Fruit fly (Drosophila melanogaster) whole organism, embryonic: ENCODE data around the gene CG13928.
A peak's percentile ranks its signal among the peaks of the same experiment; 100 is the strongest.

Source experiments
- Aef1 ChIP-seq: fragments of 200-800 bp; sonication (Bioruptor generic); IDR thresholded peaks from 3 replicates; pipeline ENCODE4 v1.3.6; 2022; ENCODE audit warnings: missing biosample characterization, missing genetic modification characterization
- CG11696 ChIP-seq: fragments of 200-800 bp; sonication (Bioruptor generic); IDR thresholded peaks from 2 replicates; pipeline ENCODE4 v1.3.6; 2022; ENCODE audit warnings: missing biosample characterization, missing genetic modification characterization
- CG12219 ChIP-seq: fragments of 200-800 bp; sonication (Bioruptor generic); optimal IDR thresholded peaks from 3 replicates; lab custom pipeline; 2018; ENCODE audit warnings: missing biosample characterization, mild to moderate bottlenecking, missing genetic modification characterization
- CG1233 ChIP-seq: fragments of 200-800 bp; sonication (Bioruptor generic); optimal IDR thresholded peaks from 4 replicates; lab custom pipeline; 2018; ENCODE audit warnings: missing biosample characterization, mild to moderate bottlenecking, missing genetic modification characterization
- CG13624 ChIP-seq: fragments of 200-800 bp; sonication (Bioruptor generic); optimal IDR thresholded peaks from 2 replicates; lab custom pipeline; 2016; ENCODE audit warnings: missing biosample characterization, missing genetic modification characterization
- CG13894 ChIP-seq: fragments of 200-800 bp; sonication (Bioruptor generic); optimal IDR thresholded peaks from 3 replicates; lab custom pipeline; 2018; ENCODE audit warnings: missing biosample characterization, mild to moderate bottlenecking, missing genetic modification characterization, moderate library complexity
- CG14441 ChIP-seq: fragments of 200-800 bp; sonication (Bioruptor generic); IDR thresholded peaks from 2 replicates; pipeline ENCODE4 v1.3.6; 2022; ENCODE audit warnings: missing biosample characterization, missing genetic modification characterization
- CG15269 ChIP-seq: fragments of 200-800 bp; sonication (Bioruptor generic); optimal IDR thresholded peaks from 2 replicates; lab custom pipeline; 2018; ENCODE audit warnings: missing biosample characterization, mild to moderate bottlenecking, missing genetic modification characterization, moderate library complexity
- CG16863 ChIP-seq: fragments of 200-800 bp; sonication (Bioruptor generic); optimal IDR thresholded peaks from 3 replicates; lab custom pipeline; 2016; ENCODE audit warnings: missing biosample characterization, missing genetic modification characterization
- CG2120 ChIP-seq: fragments of 200-800 bp; sonication (Bioruptor generic); optimal IDR thresholded peaks from 3 replicates; lab custom pipeline; 2016; ENCODE audit warnings: missing biosample characterization, missing genetic modification characterization
- CG3407 ChIP-seq: fragments of 200-800 bp; sonication (Bioruptor generic); optimal IDR thresholded peaks from 2 replicates; lab custom pipeline; 2018; ENCODE audit warnings: missing biosample characterization, mild to moderate bottlenecking, missing genetic modification characterization
- CG42726 ChIP-seq: fragments of 200-800 bp; sonication (Bioruptor generic); IDR thresholded peaks from 2 replicates; pipeline ENCODE4 v1.3.6; 2022; ENCODE audit warnings: missing biosample characterization, missing genetic modification characterization; ENCODE audit not compliant: partially characterized antibody
- CG4282 ChIP-seq: fragments of 200-800 bp; sonication (Bioruptor generic); optimal IDR thresholded peaks from 2 replicates; lab custom pipeline; 2016; ENCODE audit warnings: missing biosample characterization, missing genetic modification characterization
- CG4730 ChIP-seq: fragments of 200-800 bp; sonication (Bioruptor generic); IDR thresholded peaks from 2 replicates; pipeline ENCODE4 v1.3.6; 2022; ENCODE audit warnings: missing biosample characterization, missing genetic modification characterization
- CG7786 ChIP-seq: fragments of 200-800 bp; sonication (Bioruptor generic); optimal IDR thresholded peaks from 2 replicates; lab custom pipeline; 2016; ENCODE audit warnings: missing biosample characterization, missing genetic modification characterization
- CG7839 ChIP-seq: fragments of 200-800 bp; sonication (Bioruptor generic); optimal IDR thresholded peaks from 3 replicates; lab custom pipeline; 2018; ENCODE audit warnings: missing biosample characterization, mild to moderate bottlenecking, missing genetic modification characterization, moderate library complexity
- CG8765 ChIP-seq: fragments of 200-800 bp; sonication (Bioruptor generic); IDR thresholded peaks from 2 replicates; pipeline ENCODE4 v1.3.6; 2022; ENCODE audit warnings: missing biosample characterization, missing genetic modification characterization
- CG9609 ChIP-seq: fragments of 200-800 bp; sonication (Bioruptor generic); optimal IDR thresholded peaks from 3 replicates; lab custom pipeline; 2016; ENCODE audit warnings: missing biosample characterization, missing genetic modification characterization
- Camta ChIP-seq: fragments of 200-800 bp; sonication (Bioruptor generic); optimal IDR thresholded peaks from 2 replicates; lab custom pipeline; 2016; ENCODE audit warnings: missing biosample characterization, missing genetic modification characterization
- Doc2 ChIP-seq: fragments of 200-800 bp; sonication (Bioruptor generic); IDR thresholded peaks from 2 replicates; pipeline ENCODE4 v1.3.6; 2022; ENCODE audit warnings: missing biosample characterization, missing genetic modification characterization
- Elba2 ChIP-seq: fragments of 200-800 bp; sonication (Bioruptor generic); optimal IDR thresholded peaks from 3 replicates; lab custom pipeline; 2016; ENCODE audit warnings: missing biosample characterization, missing genetic modification characterization
- HLHmδ ChIP-seq: fragments of 200-800 bp; sonication (Bioruptor generic); optimal IDR thresholded peaks from 2 replicates; lab custom pipeline; 2018; ENCODE audit warnings: missing biosample characterization, mild to moderate bottlenecking, missing genetic modification characterization, moderate library complexity
- Hsf ChIP-seq: fragments of 200-800 bp; sonication (Bioruptor generic); optimal IDR thresholded peaks from 3 replicates; lab custom pipeline; 2016; ENCODE audit warnings: missing biosample characterization, missing genetic modification characterization
- PHDP ChIP-seq: fragments of 200-800 bp; sonication (Bioruptor generic); optimal IDR thresholded peaks from 3 replicates; lab custom pipeline; 2018; ENCODE audit warnings: missing biosample characterization, mild to moderate bottlenecking, missing genetic modification characterization, moderate library complexity
- Ravus ChIP-seq: fragments of 200-800 bp; sonication (Bioruptor generic); IDR thresholded peaks from 2 replicates; pipeline ENCODE4 v1.3.6; 2022; ENCODE audit warnings: missing biosample characterization, missing genetic modification characterization
- Sin3A ChIP-seq: fragments of >200 bp; optimal IDR thresholded peaks from 2 replicates; lab custom pipeline; 2018
- Sry-β ChIP-seq: fragments of 200-800 bp; sonication (Bioruptor generic); optimal IDR thresholded peaks from 2 replicates; lab custom pipeline; 2018; ENCODE audit warnings: missing biosample characterization, mild to moderate bottlenecking, missing genetic modification characterization, moderate library complexity
- ase ChIP-seq: fragments of 200-800 bp; sonication (Bioruptor generic); IDR thresholded peaks from 3 replicates; pipeline ENCODE4 v1.3.6; 2022; ENCODE audit warnings: missing biosample characterization, missing genetic modification characterization
- ato ChIP-seq: fragments of 200-800 bp; sonication (Bioruptor generic); IDR thresholded peaks from 2 replicates; pipeline ENCODE4 v1.3.6; 2022; ENCODE audit warnings: missing biosample characterization, missing genetic modification characterization; ENCODE audit not compliant: partially characterized antibody
- bab2 ChIP-seq: fragments of 200-800 bp; sonication (Bioruptor generic); optimal IDR thresholded peaks from 2 replicates; lab custom pipeline; 2016; ENCODE audit warnings: missing biosample characterization, missing genetic modification characterization
- bowl ChIP-seq: fragments of 200-800 bp; sonication (Bioruptor generic); IDR thresholded peaks from 2 replicates; pipeline ENCODE4 v1.3.6; 2022; ENCODE audit warnings: missing biosample characterization, missing genetic modification characterization
- cato ChIP-seq: fragments of 200-800 bp; sonication (Bioruptor generic); optimal IDR thresholded peaks from 2 replicates; lab custom pipeline; 2016; ENCODE audit warnings: missing biosample characterization, missing genetic modification characterization, borderline replicate concordance
- caup ChIP-seq: fragments of 200-800 bp; sonication (Bioruptor generic); optimal IDR thresholded peaks from 3 replicates; lab custom pipeline; 2017; ENCODE audit warnings: missing biosample characterization, mild to moderate bottlenecking, missing genetic modification characterization, moderate library complexity; ENCODE audit not compliant: severe bottlenecking
- corto ChIP-seq: fragments of 200-800 bp; sonication (Bioruptor generic); optimal IDR thresholded peaks from 2 replicates; lab custom pipeline; 2016; ENCODE audit warnings: missing biosample characterization, mild to moderate bottlenecking, missing genetic modification characterization, moderate library complexity
- croc ChIP-seq: fragments of 200-800 bp; sonication (Bioruptor generic); conservative IDR thresholded peaks from 3 replicates; pipeline ENCODE4 v1.3.6; 2022; ENCODE audit warnings: missing biosample characterization, missing genetic modification characterization
- en ChIP-seq: fragments of 200-800 bp; sonication (Bioruptor generic); optimal IDR thresholded peaks from 2 replicates; lab custom pipeline; 2016; ENCODE audit warnings: missing biosample characterization, missing genetic modification characterization
- fd3F ChIP-seq: fragments of 200-800 bp; sonication (Bioruptor generic); optimal IDR thresholded peaks from 2 replicates; lab custom pipeline; 2018; ENCODE audit warnings: missing biosample characterization, mild to moderate bottlenecking, missing genetic modification characterization, moderate library complexity
- gsb ChIP-seq: fragments of 200-800 bp; sonication (Bioruptor generic); IDR thresholded peaks from 2 replicates; pipeline ENCODE4 v1.3.6; 2022; ENCODE audit warnings: missing biosample characterization, missing genetic modification characterization
- her ChIP-seq: fragments of 200-800 bp; sonication (Bioruptor generic); optimal IDR thresholded peaks from 2 replicates; lab custom pipeline; 2016; ENCODE audit warnings: missing biosample characterization, missing genetic modification characterization
- kah ChIP-seq: fragments of 200-800 bp; sonication (Bioruptor generic); optimal IDR thresholded peaks from 2 replicates; lab custom pipeline; 2018; ENCODE audit warnings: missing biosample characterization, mild to moderate bottlenecking, missing genetic modification characterization
- kay ChIP-seq: fragments of 200-800 bp; sonication (Bioruptor generic); optimal IDR thresholded peaks from 2 replicates; lab custom pipeline; 2016; ENCODE audit warnings: missing biosample characterization, missing genetic modification characterization
- lilli ChIP-seq: fragments of 200-800 bp; sonication (Bioruptor generic); optimal IDR thresholded peaks from 3 replicates; lab custom pipeline; 2016; ENCODE audit warnings: missing biosample characterization, missing genetic modification characterization
- lola ChIP-seq, 3 experiments: fragments of >200 bp in 2 of 3; fragments of 200-800 bp in 1 of 3; sonication (Bioruptor generic) in 1 of 3; optimal IDR thresholded peaks; 2 replicates each; lab custom pipeline; 2017 to 2019; ENCODE audit warnings: missing biosample characterization in 3 of 3, missing genetic modification characterization in 3 of 3, mild to moderate bottlenecking in 1 of 3, moderate library complexity in 1 of 3
- luna ChIP-seq: fragments of 200-800 bp; sonication (Bioruptor generic); optimal IDR thresholded peaks from 2 replicates; lab custom pipeline; 2016; ENCODE audit warnings: missing biosample characterization, missing genetic modification characterization
- peb ChIP-seq: fragments of 200-800 bp; sonication (Bioruptor generic); IDR thresholded peaks from 2 replicates; pipeline ENCODE4 v1.3.6; 2022; ENCODE audit warnings: missing biosample characterization, missing genetic modification characterization
- pzg ChIP-seq: fragments of 200-800 bp; sonication (Bioruptor generic); optimal IDR thresholded peaks from 3 replicates; lab custom pipeline; 2018; ENCODE audit warnings: missing biosample characterization, mild to moderate bottlenecking, missing genetic modification characterization, moderate library complexity
- shn ChIP-seq: fragments of 200-800 bp; sonication (Bioruptor generic); optimal IDR thresholded peaks from 3 replicates; lab custom pipeline; 2016; ENCODE audit warnings: missing biosample characterization, missing genetic modification characterization
- sob ChIP-seq: fragments of 200-800 bp; sonication (Bioruptor generic); IDR thresholded peaks from 2 replicates; pipeline ENCODE4 v1.3.6; 2022; ENCODE audit warnings: missing biosample characterization, missing genetic modification characterization
- trh ChIP-seq: fragments of 200-800 bp; sonication (Bioruptor generic); optimal IDR thresholded peaks from 2 replicates; lab custom pipeline; 2016; ENCODE audit warnings: missing biosample characterization, missing genetic modification characterization

CG13928 gene

DNA sequence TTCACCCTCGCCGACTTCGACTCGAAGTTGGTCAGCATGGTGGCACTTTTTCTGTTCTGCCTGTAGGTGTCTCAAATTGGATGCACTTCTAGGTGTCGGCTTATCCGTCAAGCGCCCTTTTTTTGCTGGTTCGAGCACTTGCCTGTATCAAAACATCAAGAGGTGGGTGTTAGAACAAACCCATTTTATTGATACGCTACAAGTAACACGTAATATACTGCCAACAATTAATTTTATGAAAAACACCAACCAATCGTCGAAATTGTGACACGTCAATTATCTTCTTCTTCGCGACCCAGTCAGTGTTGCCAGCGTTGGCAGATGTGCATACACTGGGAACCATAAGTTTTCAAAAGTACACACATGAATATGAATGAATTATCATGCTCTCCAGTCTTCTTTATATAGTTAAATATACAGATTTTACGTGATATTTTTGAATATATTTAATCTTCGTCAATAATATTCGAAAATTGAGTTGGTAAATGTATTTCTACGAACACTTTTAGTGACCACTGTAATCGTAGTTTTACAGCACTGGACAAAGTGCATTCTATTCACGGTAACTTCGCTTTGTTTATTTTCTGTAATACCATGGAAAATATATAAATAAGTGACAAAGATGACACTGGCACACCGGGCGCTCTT, 16.9 kb upstream of the CG13928 start, which contains the start of the genes alphaCOP and CG13919 (continued):
- TF ChIP-seq croc (GFP tag; lab: Robert Waterston, UW) (peak; percentile 95), CG13624 (peak; percentile 97), Sin3A (peak; percentile 9), CG15269 (tag; lab: Kevin White, UChicago) (peak; percentile 97), en (GFP tag; lab: Kevin White, UChicago) (peak; percentile 65), CG3407 (peak; percentile 92), pzg (GFP tag; lab: Kevin White, UChicago) (peak; percentile 55), CG13894 (tag; lab: Kevin White, UChicago) (peak; percentile 91), CG11696 (GFP tag; lab: Robert Waterston, UW) (peak; percentile 88), luna (GFP tag; lab: Kevin White, UChicago) (peak; percentile 72), Ravus (GFP tag; lab: Robert Waterston, UW) (peak; percentile 77), CG2120 (GFP tag; lab: Kevin White, UChicago) (peak; percentile 98), ase (GFP tag; lab: Robert Waterston, UW) (peak; percentile 95), sob (GFP tag; lab: Robert Waterston, UW) (peak; percentile 97), CG42726 (GFP tag; lab: Robert Waterston, UW) (no peak), bowl (GFP tag; lab: Robert Waterston, UW) (peak; percentile 94), lilli (peak; percentile 98), bab2 (GFP tag; lab: Kevin White, UChicago) (peak; percentile 96), CG7786 (peak; percentile 87), CG9609 (GFP tag; lab: Kevin White, UChicago) (peak; percentile 88), CG4730 (peak; percentile 96), fd3F (GFP tag; lab: Kevin White, UChicago) (peak; percentile 97), shn (peak; percentile 84), kay (GFP tag; lab: Kevin White, UChicago) (peak; percentile 91), kah (peak; percentile 83), gsb (GFP tag; lab: Robert Waterston, UW) (peak; percentile 93), ato (GFP tag; lab: Robert Waterston, UW) (no peak)

DNA sequence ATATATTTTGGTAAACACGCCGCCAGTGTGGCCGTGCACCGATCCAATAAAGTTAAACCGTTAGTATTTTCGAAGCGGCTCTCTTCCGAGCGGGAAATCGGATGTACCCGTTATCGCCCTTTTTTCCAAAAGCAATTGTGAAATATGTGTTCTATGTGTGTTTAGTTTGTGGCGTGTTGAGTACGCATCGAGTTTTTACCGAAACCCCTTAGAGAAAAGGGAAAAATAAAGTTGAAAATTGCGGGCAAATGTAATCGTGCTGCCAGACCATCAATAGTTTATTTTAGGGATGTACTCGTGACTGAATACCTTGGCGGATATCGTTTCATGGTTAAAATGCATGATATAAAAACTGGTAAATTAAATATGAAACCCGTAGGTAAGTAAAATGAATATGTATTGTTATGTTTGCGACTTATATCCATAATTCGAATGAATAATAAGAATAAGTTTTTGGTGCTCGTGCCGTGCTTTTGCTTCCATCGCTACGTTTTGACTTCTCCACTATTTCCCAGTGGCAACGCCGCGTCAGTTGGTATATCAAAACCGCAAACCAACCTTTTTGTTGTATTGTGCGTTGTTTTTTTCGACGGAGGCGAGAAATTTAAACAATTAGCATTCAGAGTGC, 11.1 kb upstream of the CG13928 start, which contains the start of the genes Mettl2 and Bgb:
Gene Mettl2 (minus strand): TSS at position 51 of the 628 bp plus-strand sequence.
Gene Bgb (plus strand): TSS at position 527 of the 628 bp plus-strand sequence.
- TF ChIP-seq Sry-β (peak; percentile 30), CG1233 (GFP tag; lab: Kevin White, UChicago) (peak; percentile 71), Aef1 (GFP tag; lab: Robert Waterston, UW) (peak; percentile 85), CG7839 (tag; lab: Kevin White, UChicago) (peak; percentile 84), CG8765 (GFP tag; lab: Robert Waterston, UW) (peak; percentile 81), CG4282 (GFP tag; lab: Kevin White, UChicago) (no peak), Camta (GFP tag; lab: Kevin White, UChicago) (peak; percentile 75), CG9609 (GFP tag; lab: Kevin White, UChicago) (peak; percentile 81), Elba2 (GFP tag; lab: Kevin White, UChicago) (peak; percentile 23), peb (GFP tag; lab: Robert Waterston, UW) (peak; percentile 38; the same call in 1 of the 2 replicates), PHDP (tag; lab: Kevin White, UChicago) (peak; percentile 57), caup (peak; percentile 53), CG14441 (peak; percentile 81), HLHmδ (GFP tag; lab: Kevin White, UChicago) (no peak), Hsf (GFP tag; lab: Kevin White, UChicago) (peak; percentile 88), CG12219 (no peak), her (GFP tag; lab: Kevin White, UChicago) (peak; percentile 46), trh (no peak), CG16863 (peak; percentile 49), Doc2 (GFP tag; lab: Robert Waterston, UW) (peak; percentile 57; the same call in 1 of the 2 replicates), cato (GFP tag; lab: Kevin White, UChicago) (peak; percentile 66), corto (no peak), lola (GFP tag; optimal IDR thresholded peaks at IDR 0.05; lab: Kevin White, UChicago) (peak in 1 of 3 experiments; percentile 72)
